Fruit fly (Drosophila melanogaster) whole organism, embryonic: ENCODE results near the gene Crz.
A peak's percentile ranks its signal among the peaks of the same experiment; 100 is the strongest.

Experiments used
- Aef1 ChIP-seq: fragments of 200-800 bp; sonication (Bioruptor generic); IDR thresholded peaks from 3 replicates; pipeline ENCODE4 v1.3.6; 2022; ENCODE audit warnings: missing biosample characterization, missing genetic modification characterization
- Bgb ChIP-seq: fragments of 200-800 bp; sonication (Bioruptor generic); IDR thresholded peaks from 2 replicates; pipeline ENCODE4 v1.3.6; 2022; ENCODE audit warnings: missing biosample characterization, missing genetic modification characterization; ENCODE audit not compliant: partially characterized antibody
- CG10274 ChIP-seq: fragments of 200-800 bp; sonication (Bioruptor generic); optimal IDR thresholded peaks from 3 replicates; lab custom pipeline; 2017; ENCODE audit warnings: missing biosample characterization, mild to moderate bottlenecking, missing genetic modification characterization
- CG12071 ChIP-seq: fragments of 200-800 bp; sonication (Bioruptor generic); optimal IDR thresholded peaks from 3 replicates; lab custom pipeline; 2018; ENCODE audit warnings: missing biosample characterization, mild to moderate bottlenecking, missing genetic modification characterization
- CG12155 ChIP-seq: fragments of 200-800 bp; sonication (Bioruptor generic); optimal IDR thresholded peaks from 3 replicates; lab custom pipeline; 2016; ENCODE audit warnings: missing biosample characterization, missing genetic modification characterization
- CG17829 ChIP-seq: fragments of 200-800 bp; optimal IDR thresholded peaks from 2 replicates; lab custom pipeline; 2019; ENCODE audit warnings: missing biosample characterization, mild to moderate bottlenecking, missing genetic modification characterization, moderate library complexity
- CG1832 ChIP-seq: fragments of 200-800 bp; sonication (Bioruptor generic); optimal IDR thresholded peaks from 2 replicates; lab custom pipeline; 2017; ENCODE audit warnings: missing biosample characterization, mild to moderate bottlenecking, missing genetic modification characterization, inconsistent platforms
- CG18764 ChIP-seq: fragments of 200-800 bp; sonication (Bioruptor generic); optimal IDR thresholded peaks from 3 replicates; lab custom pipeline; 2016; ENCODE audit warnings: missing biosample characterization, missing genetic modification characterization
- CG2129 ChIP-seq: fragments of 200-800 bp; sonication (Bioruptor generic); IDR thresholded peaks from 2 replicates; pipeline ENCODE4 v1.3.6; 2022; ENCODE audit warnings: missing biosample characterization, missing genetic modification characterization; ENCODE audit not compliant: partially characterized antibody
- CG2875 ChIP-seq: fragments of 200-800 bp; sonication (Bioruptor generic); optimal IDR thresholded peaks from 2 replicates; lab custom pipeline; 2017; ENCODE audit warnings: missing biosample characterization, mild to moderate bottlenecking, missing genetic modification characterization, missing genetic modification reagents
- CG32772 ChIP-seq: fragments of 200-800 bp; sonication (Bioruptor generic); IDR thresholded peaks from 2 replicates; pipeline ENCODE4 v1.3.6; 2022; ENCODE audit warnings: missing biosample characterization, missing genetic modification characterization
- CG4854 ChIP-seq: fragments of 200-800 bp; sonication (Bioruptor generic); optimal IDR thresholded peaks from 2 replicates; lab custom pipeline; 2016; ENCODE audit warnings: missing biosample characterization, missing genetic modification characterization, inconsistent platforms
- CG6854 ChIP-seq: fragments of 200-800 bp; sonication (Bioruptor generic); optimal IDR thresholded peaks from 3 replicates; lab custom pipeline; 2017; ENCODE audit warnings: missing biosample characterization, mild to moderate bottlenecking, missing genetic modification characterization
- CG7745 ChIP-seq: fragments of 200-800 bp; sonication (Bioruptor generic); optimal IDR thresholded peaks from 2 replicates; lab custom pipeline; 2018; ENCODE audit warnings: missing biosample characterization, mild to moderate bottlenecking, missing genetic modification characterization, moderate library complexity
- CG7928 ChIP-seq: fragments of 200-800 bp; sonication (Bioruptor generic); optimal IDR thresholded peaks from 2 replicates; lab custom pipeline; 2017; ENCODE audit warnings: missing biosample characterization, mild to moderate bottlenecking, missing genetic modification characterization
- CG9876 ChIP-seq: fragments of 200-800 bp; sonication (Bioruptor generic); optimal IDR thresholded peaks from 2 replicates; lab custom pipeline; 2016; ENCODE audit warnings: missing biosample characterization, missing genetic modification characterization
- CG9932 ChIP-seq: fragments of 200-800 bp; sonication (Bioruptor generic); IDR thresholded peaks from 2 replicates; pipeline ENCODE4 v1.3.6; 2022; ENCODE audit warnings: missing biosample characterization, missing genetic modification characterization
- CkIIα-i1 ChIP-seq: fragments of 200-800 bp; sonication (Bioruptor generic); IDR thresholded peaks from 2 replicates; pipeline ENCODE4 v1.3.6; 2022; ENCODE audit warnings: missing biosample characterization, missing genetic modification characterization
- Ets97D ChIP-seq: fragments of 200-800 bp; sonication (Bioruptor generic); optimal IDR thresholded peaks from 3 replicates; lab custom pipeline; 2016; ENCODE audit warnings: missing biosample characterization, missing genetic modification characterization
- GATAe ChIP-seq: fragments of 200-800 bp; sonication (Bioruptor generic); conservative IDR thresholded peaks from 2 replicates; pipeline ENCODE4 v1.3.6; 2022; ENCODE audit warnings: missing biosample characterization, missing genetic modification characterization
- Hr51 ChIP-seq, 2 experiments: fragments of 200-800 bp; sonication (Bioruptor generic); optimal IDR thresholded peaks; 2 replicates in 1 of 2; 3 replicates in 1 of 2; lab custom pipeline; 2016 to 2018; ENCODE audit warnings: missing biosample characterization in 2 of 2, missing genetic modification characterization in 2 of 2, mild to moderate bottlenecking in 1 of 2, moderate library complexity in 1 of 2
- Lim3 ChIP-seq: fragments of 200-800 bp; sonication (Bioruptor generic); IDR thresholded peaks from 2 replicates; pipeline ENCODE4 v1.3.6; 2022; ENCODE audit warnings: missing biosample characterization, missing genetic modification characterization
- NfI ChIP-seq: fragments of 200-800 bp; sonication (Bioruptor generic); optimal IDR thresholded peaks from 3 replicates; lab custom pipeline; 2018; ENCODE audit warnings: missing biosample characterization, mild to moderate bottlenecking, missing genetic modification characterization, moderate library complexity
- Rx ChIP-seq: fragments of 200-800 bp; sonication (Bioruptor generic); IDR thresholded peaks from 2 replicates; pipeline ENCODE4 v1.3.6; 2022; ENCODE audit warnings: missing biosample characterization, missing genetic modification characterization
- Side ChIP-seq: fragments of 200-800 bp; sonication (Bioruptor generic); optimal IDR thresholded peaks from 2 replicates; lab custom pipeline; 2016; ENCODE audit warnings: missing biosample characterization, missing genetic modification characterization
- Sry-β ChIP-seq: fragments of 200-800 bp; sonication (Bioruptor generic); optimal IDR thresholded peaks from 2 replicates; lab custom pipeline; 2018; ENCODE audit warnings: missing biosample characterization, mild to moderate bottlenecking, missing genetic modification characterization, moderate library complexity
- Stat92E ChIP-seq, 3 experiments: fragments of >200 bp in 2 of 3; fragments of 200-800 bp in 1 of 3; sonication (Bioruptor generic) in 1 of 3; optimal IDR thresholded peaks; 2 replicates each; lab custom pipeline; 2017 to 2019; ENCODE audit warnings: missing biosample characterization in 3 of 3, missing genetic modification characterization in 3 of 3, mild to moderate bottlenecking in 1 of 3, moderate library complexity in 1 of 3
- abd-A ChIP-seq: fragments of 200-800 bp; sonication (Bioruptor generic); optimal IDR thresholded peaks from 3 replicates; lab custom pipeline; 2019; ENCODE audit warnings: missing biosample characterization, mild to moderate bottlenecking, missing genetic modification characterization, moderate library complexity
- ase ChIP-seq: fragments of 200-800 bp; sonication (Bioruptor generic); IDR thresholded peaks from 3 replicates; pipeline ENCODE4 v1.3.6; 2022; ENCODE audit warnings: missing biosample characterization, missing genetic modification characterization
- cad ChIP-seq: fragments of >200 bp; optimal IDR thresholded peaks from 2 replicates; lab custom pipeline; 2017; ENCODE audit warnings: missing biosample characterization, missing genetic modification characterization
- cato ChIP-seq: fragments of 200-800 bp; sonication (Bioruptor generic); optimal IDR thresholded peaks from 2 replicates; lab custom pipeline; 2016; ENCODE audit warnings: missing biosample characterization, missing genetic modification characterization, borderline replicate concordance
- chn ChIP-seq: fragments of 200-800 bp; sonication (Bioruptor generic); optimal IDR thresholded peaks from 2 replicates; lab custom pipeline; 2016; ENCODE audit warnings: missing biosample characterization, missing genetic modification characterization
- crp ChIP-seq, 2 experiments: fragments of 200-800 bp; sonication (Bioruptor generic); optimal IDR thresholded peaks; 2 replicates in 1 of 2; 3 replicates in 1 of 2; lab custom pipeline; 2017; ENCODE audit warnings: missing biosample characterization in 2 of 2, missing genetic modification characterization in 2 of 2, mild to moderate bottlenecking in 1 of 2, moderate library complexity in 1 of 2
- dpn ChIP-seq, 2 experiments: fragments of 200-800 bp; sonication (Bioruptor generic); optimal IDR thresholded peaks; 3 replicates each; lab custom pipeline; 2016; ENCODE audit warnings: missing biosample characterization in 2 of 2, missing genetic modification characterization in 2 of 2
- eve ChIP-seq, 2 experiments: fragments of >200 bp; optimal IDR thresholded peaks; 2 replicates each; lab custom pipeline; 2017; ENCODE audit warnings: missing biosample characterization in 2 of 2, missing genetic modification characterization in 2 of 2
- grn ChIP-seq: fragments of 200-800 bp; sonication (Bioruptor generic); optimal IDR thresholded peaks from 3 replicates; lab custom pipeline; 2017; ENCODE audit warnings: missing biosample characterization, missing genetic modification characterization
- ham ChIP-seq: fragments of 200-800 bp; sonication (Bioruptor generic); IDR thresholded peaks from 2 replicates; pipeline ENCODE4 v1.3.6; 2022; ENCODE audit warnings: missing biosample characterization, missing genetic modification characterization
- jing ChIP-seq: fragments of 200-800 bp; sonication (Bioruptor generic); optimal IDR thresholded peaks from 2 replicates; lab custom pipeline; 2018; ENCODE audit warnings: missing biosample characterization, mild to moderate bottlenecking, missing genetic modification characterization
- kah ChIP-seq: fragments of 200-800 bp; sonication (Bioruptor generic); optimal IDR thresholded peaks from 2 replicates; lab custom pipeline; 2018; ENCODE audit warnings: missing biosample characterization, mild to moderate bottlenecking, missing genetic modification characterization
- mam ChIP-seq: fragments of 200-800 bp; sonication (Bioruptor generic); optimal IDR thresholded peaks from 3 replicates; lab custom pipeline; 2016; ENCODE audit warnings: missing biosample characterization, missing genetic modification characterization
- nerfin-2 ChIP-seq: fragments of 200-800 bp; sonication (Bioruptor generic); IDR thresholded peaks from 2 replicates; pipeline ENCODE4 v1.3.6; 2022; ENCODE audit warnings: missing biosample characterization, missing genetic modification characterization; ENCODE audit not compliant: partially characterized antibody
- sd ChIP-seq: fragments of 200-800 bp; sonication (Bioruptor generic); optimal IDR thresholded peaks from 3 replicates; lab custom pipeline; 2018; ENCODE audit warnings: missing biosample characterization, mild to moderate bottlenecking, missing genetic modification characterization, moderate library complexity
- sima ChIP-seq: fragments of 200-800 bp; sonication (Bioruptor generic); optimal IDR thresholded peaks from 2 replicates; lab custom pipeline; 2016; ENCODE audit warnings: missing biosample characterization, missing genetic modification characterization
- sisA ChIP-seq: fragments of 200-800 bp; sonication (Bioruptor generic); IDR thresholded peaks from 2 replicates; pipeline ENCODE4 v1.3.6; 2022; ENCODE audit warnings: missing biosample characterization, missing genetic modification characterization
- stc ChIP-seq: fragments of 200-800 bp; sonication (Bioruptor generic); IDR thresholded peaks from 2 replicates; pipeline ENCODE4 v1.3.6; 2022; ENCODE audit warnings: missing biosample characterization, missing genetic modification characterization
- ttk ChIP-seq: fragments of 200-800 bp; sonication (Bioruptor generic); IDR thresholded peaks from 2 replicates; pipeline ENCODE4 v2.1.2; 2022; ENCODE audit warnings: missing biosample characterization, missing genetic modification characterization
- tup ChIP-seq: fragments of 200-800 bp; sonication (Bioruptor generic); optimal IDR thresholded peaks from 2 replicates; lab custom pipeline; 2016; ENCODE audit warnings: missing biosample characterization, mild to moderate bottlenecking, missing genetic modification characterization, moderate library complexity
- z ChIP-seq: fragments of 200-800 bp; sonication (Bioruptor generic); IDR thresholded peaks from 3 replicates; pipeline ENCODE4 v1.3.6; 2022; ENCODE audit warnings: missing biosample characterization, missing genetic modification characterization

Crz gene

dm6 chr3R:14346838-14347745 lies 32.4 kb downstream of the Crz start (continued):
- no peak for TF ChIP-seq nerfin-2
- peak; percentile 44 for TF ChIP-seq CG10274 (GFP tag; lab: Kevin White, UChicago)
- TF ChIP-seq Side (GFP tag; lab: Kevin White, UChicago) = no peak
- no peak for TF ChIP-seq Sry-β (GFP tag; lab: Kevin White, UChicago)
- TF ChIP-seq abd-A (tag; lab: Kevin White, UChicago) = peak; percentile 99
- no peak for TF ChIP-seq CG9876 (GFP tag; lab: Kevin White, UChicago)
- TF ChIP-seq GATAe (GFP tag; lab: Robert Waterston, UW) = no peak
- TF ChIP-seq NfI (GFP tag; lab: Kevin White, UChicago) = peak; percentile 68
- TF ChIP-seq ham (GFP tag; lab: Robert Waterston, UW) = no peak
- no peak for TF ChIP-seq Bgb (GFP tag; lab: Robert Waterston, UW)
- peak; percentile 34 for TF ChIP-seq CG2875
- TF ChIP-seq Ets97D (GFP tag; lab: Kevin White, UChicago) = no peak
- peak; percentile 33; the same call in 1 of the 3 replicates for TF ChIP-seq z (GFP tag; lab: Robert Waterston, UW)
- peak; percentile 57 for TF ChIP-seq cad
- TF ChIP-seq dpn (GFP tag; optimal IDR thresholded peaks at IDR 0.05; lab: Kevin White, UChicago) = peak; percentile 22 to 34
- TF ChIP-seq sima (GFP tag; lab: Kevin White, UChicago) = no peak
- TF ChIP-seq CG7745 = no peak
- peak; percentile 32 for TF ChIP-seq mam
- TF ChIP-seq Rx (GFP tag; lab: Robert Waterston, UW) = no peak
- TF ChIP-seq crp (GFP tag; optimal IDR thresholded peaks at IDR 0.05; lab: Kevin White, UChicago) = no peak
- peak; percentile 67 for TF ChIP-seq sd (tag; lab: Kevin White, UChicago)
- no peak for TF ChIP-seq CG12071
- TF ChIP-seq CG12155 (GFP tag; lab: Kevin White, UChicago) = peak; percentile 36
- no peak for TF ChIP-seq chn (GFP tag; lab: Kevin White, UChicago)
- TF ChIP-seq eve (GFP tag; optimal IDR thresholded peaks at IDR 0.05; lab: Kevin White, UChicago) = peak in 1 of 2 experiments; percentile 72
- TF ChIP-seq CG2129 (GFP tag; lab: Robert Waterston, UW) = no peak
- peak; percentile 62 for TF ChIP-seq CG1832 (GFP tag; lab: Kevin White, UChicago)
- peak; percentile 61 for TF ChIP-seq sisA (GFP tag; lab: Robert Waterston, UW)
- 0 out of 3 replicates have a peak, but pooled peaks have one; percentile 18 for TF ChIP-seq ase (GFP tag; lab: Robert Waterston, UW)
- TF ChIP-seq jing (GFP tag; lab: Kevin White, UChicago) = no peak
- peak in 1 of 2 experiments; percentile 77 for TF ChIP-seq Hr51 (GFP tag; optimal IDR thresholded peaks at IDR 0.05; lab: Kevin White, UChicago)
- TF ChIP-seq CkIIα-i1 = no peak
- TF ChIP-seq CG6854 (GFP tag; lab: Kevin White, UChicago) = no peak
- TF ChIP-seq stc (GFP tag; lab: Robert Waterston, UW) = 0 out of 2 replicates have a peak, but pooled peaks have one; percentile 26
- TF ChIP-seq Lim3 (GFP tag; lab: Robert Waterston, UW) = no peak
- TF ChIP-seq ttk (GFP tag; lab: Robert Waterston, UW) = no peak
- no peak for TF ChIP-seq Stat92E (GFP tag; optimal IDR thresholded peaks at IDR 0.05; lab: Kevin White, UChicago)
- TF ChIP-seq CG18764 = peak; percentile 4
- peak; percentile 31 for TF ChIP-seq cato (GFP tag; lab: Kevin White, UChicago)
- peak; percentile 30; the same call in 1 of the 2 replicates for TF ChIP-seq CG9932 (GFP tag; lab: Robert Waterston, UW)
- TF ChIP-seq CG17829 (tag; lab: Kevin White, UChicago) = peak; percentile 46
- TF ChIP-seq CG7928 (GFP tag; lab: Kevin White, UChicago) = no peak
- TF ChIP-seq CG4854 (GFP tag; lab: Kevin White, UChicago) = no peak
- TF ChIP-seq CG32772 (GFP tag; lab: Robert Waterston, UW) = 0 out of 2 replicates have a peak, but pooled peaks have one; percentile 13
- no peak for TF ChIP-seq kah (GFP tag; lab: Kevin White, UChicago)
- no peak for TF ChIP-seq tup (GFP tag; lab: Kevin White, UChicago)
- peak; percentile 24; the same call in 1 of the 3 replicates for TF ChIP-seq Aef1 (GFP tag; lab: Robert Waterston, UW)
- no peak for TF ChIP-seq grn (GFP tag; lab: Kevin White, UChicago)
